Worm (Caenorhabditis elegans) whole organism, L3 larva: ENCODE data around the gene osm-10.
A peak's percentile ranks its signal among the peaks of the same experiment; 100 is the strongest.

Experiments used
- ZK546.5 ChIP-seq: sonication (generic microtip); optimal IDR thresholded peaks from 2 replicates; lab custom pipeline; 2017; ENCODE audit warnings: missing biosample characterization, missing genetic modification characterization
- ama-1 ChIP-seq: fragments of 150-350 bp; optimal IDR thresholded peaks from 2 replicates; lab custom pipeline; 2018
- ceh-28 ChIP-seq: fragments of 150-350 bp; optimal IDR thresholded peaks from 2 replicates; lab custom pipeline; 2014; ENCODE audit warnings: missing biosample characterization, missing genetic modification reagents, missing genetic modification characterization
- ceh-82 ChIP-seq: fragments of 150-350 bp; optimal IDR thresholded peaks from 2 replicates; lab custom pipeline; 2014; ENCODE audit warnings: missing biosample characterization, missing genetic modification characterization
- ceh-9 ChIP-seq: sonication (generic microtip); optimal IDR thresholded peaks from 2 replicates; lab custom pipeline; 2018; ENCODE audit warnings: missing biosample characterization, missing genetic modification characterization
- egl-27 ChIP-seq: sonication (generic microtip); optimal IDR thresholded peaks from 4 replicates; lab custom pipeline; 2017; ENCODE audit warnings: missing biosample characterization, missing genetic modification reagents, missing genetic modification characterization
- egl-5 ChIP-seq: fragments of 150-350 bp; optimal IDR thresholded peaks from 2 replicates; lab custom pipeline; 2017; ENCODE audit warnings: missing biosample characterization, missing genetic modification reagents, missing genetic modification characterization, inconsistent platforms
- elt-1 ChIP-seq: fragments of 150-350 bp; optimal IDR thresholded peaks from 2 replicates; lab custom pipeline; 2014; ENCODE audit warnings: missing biosample characterization, missing genetic modification characterization
- elt-2 ChIP-seq: sonication (generic microtip); optimal IDR thresholded peaks from 2 replicates; lab custom pipeline; 2016; ENCODE audit warnings: missing genetic modification reagents, mild to moderate bottlenecking, missing genetic modification characterization, missing compliant biosample characterization
- elt-3 ChIP-seq, 3 experiments: fragments of 150-350 bp in 1 of 3; sonication (generic microtip) in 2 of 3; optimal IDR thresholded peaks; 2 replicates in 2 of 3; 4 replicates in 1 of 3; lab custom pipeline; 2014 to 2017; ENCODE audit warnings: missing biosample characterization in 3 of 3, missing genetic modification characterization in 3 of 3
- eor-1 ChIP-seq, 2 experiments: fragments of 150-350 bp; optimal IDR thresholded peaks; 2 replicates each; lab custom pipeline; 2014 to 2018; ENCODE audit warnings: missing biosample characterization in 2 of 2, missing genetic modification characterization in 2 of 2
- fkh-2 ChIP-seq: fragments of 150-350 bp; optimal IDR thresholded peaks from 2 replicates; lab custom pipeline; 2014; ENCODE audit warnings: missing biosample characterization, missing genetic modification reagents, missing genetic modification characterization
- fos-1 ChIP-seq: fragments of 150-350 bp; optimal IDR thresholded peaks from 2 replicates; lab custom pipeline; 2014; ENCODE audit warnings: missing biosample characterization, missing genetic modification characterization
- hmg-11 ChIP-seq: sonication (generic microtip); optimal IDR thresholded peaks from 2 replicates; lab custom pipeline; 2016; ENCODE audit warnings: missing genetic modification characterization, missing compliant biosample characterization
- jun-1 ChIP-seq: fragments of 150-350 bp; optimal IDR thresholded peaks from 2 replicates; lab custom pipeline; 2014; ENCODE audit warnings: missing biosample characterization, missing genetic modification reagents, missing genetic modification characterization
- lin-15B ChIP-seq: fragments of 150-350 bp; optimal IDR thresholded peaks from 2 replicates; lab custom pipeline; 2014; ENCODE audit warnings: missing biosample characterization, missing genetic modification characterization
- lin-39 ChIP-seq: fragments of 150-350 bp; optimal IDR thresholded peaks from 2 replicates; lab custom pipeline; 2018; ENCODE audit warnings: missing biosample characterization, missing genetic modification reagents, missing genetic modification characterization
- lsy-12 ChIP-seq: sonication (generic microtip); optimal IDR thresholded peaks from 2 replicates; lab custom pipeline; 2016; ENCODE audit warnings: mild to moderate bottlenecking, missing genetic modification characterization, missing compliant biosample characterization
- mdl-1 ChIP-seq: fragments of 150-350 bp; optimal IDR thresholded peaks from 2 replicates; lab custom pipeline; 2014; ENCODE audit warnings: missing biosample characterization, missing genetic modification characterization
- nfya-1 ChIP-seq: sonication (generic microtip); optimal IDR thresholded peaks from 2 replicates; lab custom pipeline; 2017; ENCODE audit warnings: missing genetic modification characterization, mild to moderate bottlenecking, missing compliant biosample characterization, antibody characterized with exemption, moderate library complexity; ENCODE audit not compliant: insufficient read depth
- nhr-11 ChIP-seq: fragments of 150-350 bp; optimal IDR thresholded peaks from 2 replicates; lab custom pipeline; 2014; ENCODE audit warnings: missing biosample characterization, missing genetic modification characterization
- nhr-23 ChIP-seq: fragments of 150-350 bp; optimal IDR thresholded peaks from 2 replicates; lab custom pipeline; 2014; ENCODE audit warnings: missing biosample characterization, missing genetic modification reagents, missing genetic modification characterization
- nhr-237 ChIP-seq: fragments of 150-350 bp; optimal IDR thresholded peaks from 2 replicates; lab custom pipeline; 2014; ENCODE audit warnings: missing biosample characterization, missing genetic modification characterization
- nhr-25 ChIP-seq: sonication (generic microtip); optimal IDR thresholded peaks from 2 replicates; lab custom pipeline; 2017; ENCODE audit warnings: missing biosample characterization, missing genetic modification characterization
- nhr-28 ChIP-seq: fragments of 150-350 bp; optimal IDR thresholded peaks from 2 replicates; lab custom pipeline; 2014; ENCODE audit warnings: missing biosample characterization, missing genetic modification characterization
- nhr-43 ChIP-seq: sonication (generic microtip); optimal IDR thresholded peaks from 2 replicates; lab custom pipeline; 2016; ENCODE audit warnings: mild to moderate bottlenecking, missing genetic modification characterization, missing compliant biosample characterization; ENCODE audit not compliant: poor library complexity, severe bottlenecking
- nhr-76 ChIP-seq: fragments of 150-350 bp; sonication (generic microtip); optimal IDR thresholded peaks from 5 replicates; lab custom pipeline; 2014; ENCODE audit warnings: missing biosample characterization, missing genetic modification characterization
- nhr-77 ChIP-seq: fragments of 150-350 bp; optimal IDR thresholded peaks from 2 replicates; lab custom pipeline; 2014; ENCODE audit warnings: missing biosample characterization, missing genetic modification characterization
- pha-4 ChIP-seq: fragments of 150-350 bp; optimal IDR thresholded peaks from 2 replicates; lab custom pipeline; 2014; ENCODE audit warnings: missing biosample characterization, missing genetic modification reagents, missing genetic modification characterization
- pqm-1 ChIP-seq: fragments of 150-350 bp; optimal IDR thresholded peaks from 2 replicates; lab custom pipeline; 2017; ENCODE audit warnings: missing biosample characterization, missing genetic modification characterization, inconsistent platforms
- sea-2 ChIP-seq: fragments of 150-350 bp; sonication (generic microtip); optimal IDR thresholded peaks from 4 replicates; lab custom pipeline; 2014; ENCODE audit warnings: missing biosample characterization, missing genetic modification reagents, missing genetic modification characterization
- skn-1 ChIP-seq: fragments of 150-350 bp; optimal IDR thresholded peaks from 2 replicates; lab custom pipeline; 2014; ENCODE audit warnings: missing biosample characterization, missing genetic modification characterization
- snpc-4 ChIP-seq: fragments of 150-350 bp; optimal IDR thresholded peaks from 2 replicates; lab custom pipeline; 2014; ENCODE audit warnings: missing biosample characterization, missing genetic modification characterization
- tbx-2 ChIP-seq: sonication (generic microtip); optimal IDR thresholded peaks from 2 replicates; lab custom pipeline; 2016; ENCODE audit warnings: mild to moderate bottlenecking, missing genetic modification characterization, missing compliant biosample characterization
- unc-39 ChIP-seq: sonication (generic microtip); optimal IDR thresholded peaks from 4 replicates; lab custom pipeline; 2017; ENCODE audit warnings: missing biosample characterization, missing genetic modification characterization
- unc-62 ChIP-seq: fragments of 150-350 bp; sonication (generic microtip); optimal IDR thresholded peaks from 4 replicates; lab custom pipeline; 2014; ENCODE audit warnings: missing biosample characterization, missing genetic modification reagents, missing genetic modification characterization
- ztf-11 ChIP-seq: fragments of 150-350 bp; optimal IDR thresholded peaks from 2 replicates; lab custom pipeline; 2014; ENCODE audit warnings: missing biosample characterization, missing genetic modification characterization
- ztf-4 ChIP-seq: fragments of 150-350 bp; optimal IDR thresholded peaks from 2 replicates; lab custom pipeline; 2014; ENCODE audit warnings: missing biosample characterization, missing genetic modification characterization

Gene osm-10

ce11 chrIII:7232782-7233181 is 10.3 kb upstream of the osm-10 start, which contains the start of gene adr-2:
Gene adr-2 (minus strand): TSS chrIII:7232882.
- TF ChIP-seq elt-2 (tag; lab: Kevin White, UChicago) (no peak), ZK546.5 (tag; lab: Kevin White, UChicago) (no peak), hmg-11 (no peak), elt-3 (tag; optimal IDR thresholded peaks at IDR 0.05; lab: Kevin White, UChicago) (no peak), nhr-77 (no peak), mdl-1 (tag; lab: Kevin White, UChicago) (no peak), ceh-82 (tag; lab: Kevin White, UChicago) (no peak), nhr-76 (tag; lab: Kevin White, UChicago) (no peak), lin-39 (tag; lab: Kevin White, UChicago) (no peak)

ce11 chrIII:7234148-7234547 is 8.9 kb upstream of the osm-10 start, which contains the start of gene ndus-8:
Gene ndus-8 (minus strand): TSS chrIII:7234202.
- TF ChIP-seq tbx-2 (tag; lab: Kevin White, UChicago): no peak
- TF ChIP-seq unc-39 (tag; lab: Kevin White, UChicago): no peak
- peak; percentile 45 for TF ChIP-seq hmg-11
- peak; percentile 90 for TF ChIP-seq snpc-4 (tag; lab: Kevin White, UChicago)
- TF ChIP-seq nfya-1 (tag; lab: Kevin White, UChicago): peak; percentile 52
- TF ChIP-seq ceh-28 (tag; lab: Kevin White, UChicago): peak; percentile 7
- TF ChIP-seq lsy-12 (tag; lab: Kevin White, UChicago): peak; percentile 30
- peak; percentile 89 for TF ChIP-seq nhr-23 (tag; lab: Kevin White, UChicago)
- peak; percentile 64 for TF ChIP-seq lin-15B (tag; lab: Kevin White, UChicago)
- TF ChIP-seq nhr-43 (tag; lab: Kevin White, UChicago): peak; percentile 44
- peak; percentile 88 for TF ChIP-seq pha-4
- TF ChIP-seq elt-2 (tag; lab: Kevin White, UChicago): peak; percentile 32
- TF ChIP-seq ceh-82 (tag; lab: Kevin White, UChicago): no peak
- TF ChIP-seq nhr-11 (tag; lab: Kevin White, UChicago): no peak
- TF ChIP-seq lin-39 (tag; lab: Kevin White, UChicago): peak; percentile 24
- no peak for TF ChIP-seq nhr-77
- no peak for TF ChIP-seq ztf-11 (tag; lab: Kevin White, UChicago)
- TF ChIP-seq pqm-1: no peak
- no peak for TF ChIP-seq sea-2
- TF ChIP-seq nhr-25 (tag; lab: Kevin White, UChicago): peak; percentile 44
- TF ChIP-seq unc-62 (GFP tag; lab: Kevin White, UChicago): no peak
- peak; percentile 5 for TF ChIP-seq egl-5 (tag; lab: Kevin White, UChicago)
- peak; percentile 25 for TF ChIP-seq jun-1 (tag; lab: Kevin White, UChicago)

ce11 chrIII:7238727-7239126 is 4.4 kb upstream of the osm-10 start, which contains the start of gene pars-1:
Gene pars-1 (plus strand): TSS chrIII:7239027.
- TF ChIP-seq nhr-237 (tag; lab: Kevin White, UChicago): no peak
- no peak for TF ChIP-seq ama-1
- no peak for TF ChIP-seq unc-62 (GFP tag; lab: Kevin White, UChicago)
- no peak for TF ChIP-seq hmg-11
- TF ChIP-seq ceh-9 (tag; lab: Kevin White, UChicago): no peak
- TF ChIP-seq fos-1 (tag; lab: Kevin White, UChicago): no peak
- no peak for TF ChIP-seq jun-1 (tag; lab: Kevin White, UChicago)
- no peak for TF ChIP-seq pha-4
- TF ChIP-seq fkh-2 (tag; lab: Kevin White, UChicago): no peak
- no peak for TF ChIP-seq lin-39 (tag; lab: Kevin White, UChicago)
- no peak for TF ChIP-seq ZK546.5 (tag; lab: Kevin White, UChicago)
- no peak for TF ChIP-seq skn-1 (tag; lab: Kevin White, UChicago)
- no peak for TF ChIP-seq eor-1 (tag; optimal IDR thresholded peaks at IDR 0.05; lab: Kevin White, UChicago)
- TF ChIP-seq nhr-28 (tag; lab: Kevin White, UChicago): no peak
- TF ChIP-seq egl-27 (tag; lab: Kevin White, UChicago): no peak
- TF ChIP-seq ztf-4 (tag; lab: Kevin White, UChicago): no peak
- TF ChIP-seq nhr-23 (tag; lab: Kevin White, UChicago): no peak
- TF ChIP-seq elt-1 (tag; lab: Kevin White, UChicago): no peak
- TF ChIP-seq lin-15B (tag; lab: Kevin White, UChicago): no peak
- TF ChIP-seq, all 47 proteins: peak for 0
